In the genomic region with DNA sequence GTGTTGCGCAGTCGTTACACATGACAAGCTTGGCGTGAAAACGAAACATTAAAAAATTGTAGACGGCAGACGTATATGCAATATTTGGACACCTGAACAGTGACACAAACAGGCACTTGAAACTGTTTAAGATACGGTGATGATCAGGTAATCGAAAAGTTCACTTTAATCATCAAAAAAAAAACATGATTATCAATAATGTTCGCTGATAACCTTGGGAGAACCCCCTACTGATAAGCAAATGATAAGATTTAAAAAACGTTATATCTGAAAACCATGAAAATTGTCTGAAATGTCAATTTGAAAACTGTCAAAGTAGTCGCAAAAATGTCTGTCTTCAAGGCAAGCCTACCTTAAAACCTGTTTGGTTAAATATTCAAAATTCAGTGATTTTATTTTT, we compare ENCODE assay signal across 6 worm cellular contexts.
TF ChIP-seq lines count a peak whose summit lies in the region.

No protein-coding gene starts in this region.

TF ChIP-seq in whole organism, L1 larva, 84 proteins besides CTCF, POLR2A, EP300 and RAD21:
- no peak for TF ChIP-seq efl-1 (optimal IDR thresholded peaks at IDR 0.05; lab: Kevin White, UChicago)
- TF ChIP-seq efl-1 (GFP tag; optimal IDR thresholded peaks at IDR 0.05 in 1 of 2; lab: Kevin White, UChicago), result no peak
- TF ChIP-seq ztf-4 (tag; optimal IDR thresholded peaks at IDR 0.05; lab: Kevin White, UChicago), result no peak
- no peak for TF ChIP-seq dpl-1 (GFP tag; optimal IDR thresholded peaks at IDR 0.05; lab: Kevin White, UChicago)
- no peak for TF ChIP-seq mef-2 (tag; optimal IDR thresholded peaks at IDR 0.05; lab: Kevin White, UChicago)
- peak; percentile 5 for TF ChIP-seq elt-2 (tag; optimal IDR thresholded peaks at IDR 0.05; lab: Kevin White, UChicago)
- no peak for TF ChIP-seq ama-1 (optimal IDR thresholded peaks at IDR 0.05; lab: Kevin White, UChicago)
- TF ChIP-seq zip-4 (GFP tag; optimal IDR thresholded peaks at IDR 0.05; lab: Kevin White, UChicago), result no peak
- TF ChIP-seq snu-23 (GFP tag; optimal IDR thresholded peaks at IDR 0.05; lab: Kevin White, UChicago), result no peak
- no peak for TF ChIP-seq nhr-84 (tag; optimal IDR thresholded peaks at IDR 0.05; lab: Kevin White, UChicago)

TF ChIP-seq in whole organism, L2 larva, 48 proteins besides CTCF, POLR2A, EP300 and RAD21:
- TF ChIP-seq fos-1 (tag; optimal IDR thresholded peaks at IDR 0.05; lab: Kevin White, UChicago) (peak; percentile 52), ztf-11 (tag; optimal IDR thresholded peaks at IDR 0.05; lab: Kevin White, UChicago) (no peak)

TF ChIP-seq in whole organism, L3 larva, 47 proteins besides CTCF, POLR2A, EP300 and RAD21:
- no peak for TF ChIP-seq R02D3.7 (tag; optimal IDR thresholded peaks at IDR 0.05; lab: Kevin White, UChicago)
- no peak for TF ChIP-seq aly-2 (tag; optimal IDR thresholded peaks at IDR 0.05; lab: Kevin White, UChicago)
- peak; percentile 85 for TF ChIP-seq elt-2 (tag; optimal IDR thresholded peaks at IDR 0.05; lab: Kevin White, UChicago)
- TF ChIP-seq pqm-1 (tag; optimal IDR thresholded peaks at IDR 0.05; lab: Kevin White, UChicago), result peak; percentile 19
- no peak for TF ChIP-seq sea-2 (GFP tag; optimal IDR thresholded peaks at IDR 0.05; lab: Kevin White, UChicago)
- TF ChIP-seq elt-3 (tag; optimal IDR thresholded peaks at IDR 0.05; lab: Kevin White, UChicago), result peak in 1 of 3 experiments; percentile 83
- TF ChIP-seq nhr-25 (tag; optimal IDR thresholded peaks at IDR 0.05; lab: Kevin White, UChicago), result peak; percentile 44

TF ChIP-seq in whole organism, L4 larva, 104 proteins besides CTCF, POLR2A, EP300 and RAD21 (continues in another document):
- TF ChIP-seq tag-97 (GFP tag; IDR thresholded peaks at IDR 0.05; lab: Robert Waterston, UW), result no peak
- no peak for TF ChIP-seq lim-7 (GFP tag; IDR thresholded peaks at IDR 0.05; lab: Robert Waterston, UW)
- peak; percentile 83 for TF ChIP-seq dve-1 (tag; optimal IDR thresholded peaks at IDR 0.05; lab: Kevin White, UChicago; ENCODE audit: insufficient read depth)
- peak; percentile 65 for TF ChIP-seq php-3 (GFP tag; IDR thresholded peaks at IDR 0.05; lab: Robert Waterston, UW)
- no peak for TF ChIP-seq fkh-10 (GFP tag; optimal IDR thresholded peaks at IDR 0.05; lab: Kevin White, UChicago)
- TF ChIP-seq nhr-111 (GFP tag; optimal IDR thresholded peaks at IDR 0.05; lab: Kevin White, UChicago), result no peak
- TF ChIP-seq nhr-41 (GFP tag; IDR thresholded peaks at IDR 0.05; lab: Robert Waterston, UW), result peak; percentile 93
- TF ChIP-seq Y75B8A.6 (GFP tag; IDR thresholded peaks at IDR 0.05; lab: Robert Waterston, UW), result no peak
- TF ChIP-seq pqm-1 (tag; optimal IDR thresholded peaks at IDR 0.05; lab: Kevin White, UChicago), result peak; percentile 80
- no peak for TF ChIP-seq egl-27 (tag; optimal IDR thresholded peaks at IDR 0.05; lab: Kevin White, UChicago)
- no peak for TF ChIP-seq aha-1 (tag; lab: Kevin White, UChicago)
- TF ChIP-seq lir-3 (tag; optimal IDR thresholded peaks at IDR 0.05; lab: Kevin White, UChicago), result no peak
- TF ChIP-seq R02D3.7 (tag; optimal IDR thresholded peaks at IDR 0.05; lab: Kevin White, UChicago), result no peak
- TF ChIP-seq daf-16 (GFP tag; optimal IDR thresholded peaks at IDR 0.05; lab: Kevin White, UChicago), result no peak
- peak; percentile 67 for TF ChIP-seq daf-16 (tag; optimal IDR thresholded peaks at IDR 0.05; lab: Kevin White, UChicago)
- peak; percentile 38 for TF ChIP-seq nhr-48 (tag; optimal IDR thresholded peaks at IDR 0.05; lab: Kevin White, UChicago)
- no peak for TF ChIP-seq arid-1 (GFP tag; conservative IDR thresholded peaks at IDR 0.05; lab: Robert Waterston, UW)
- peak; percentile 50 for TF ChIP-seq ztf-7 (tag; optimal IDR thresholded peaks at IDR 0.05; lab: Kevin White, UChicago)
- peak in 1 of 2 experiments; percentile 17 for TF ChIP-seq lsy-2 (tag; optimal IDR thresholded peaks at IDR 0.05; lab: Kevin White, UChicago)
- no peak for TF ChIP-seq skn-1 (tag; optimal IDR thresholded peaks at IDR 0.05; lab: Kevin White, UChicago)
- TF ChIP-seq T20F7.1 (GFP tag; optimal IDR thresholded peaks at IDR 0.05; lab: Kevin White, UChicago), result peak; percentile 47
- TF ChIP-seq mep-1 (tag; optimal IDR thresholded peaks at IDR 0.05; lab: Kevin White, UChicago), result no peak
- TF ChIP-seq zfp-3 (GFP tag; conservative IDR thresholded peaks at IDR 0.05; lab: Robert Waterston, UW), result no peak
- TF ChIP-seq hlh-30 (tag; optimal IDR thresholded peaks at IDR 0.05; lab: Kevin White, UChicago; ENCODE audit: insufficient read depth), result peak; percentile 45

TF ChIP-seq in whole organism, late embryonic, 69 proteins besides CTCF, POLR2A, EP300 and RAD21:
- TF ChIP-seq unc-55 (GFP tag; optimal IDR thresholded peaks at IDR 0.05; lab: Kevin White, UChicago) (no peak), ceh-2 (tag; optimal IDR thresholded peaks at IDR 0.05; lab: Kevin White, UChicago) (no peak), elt-2 (tag; optimal IDR thresholded peaks at IDR 0.05; lab: Kevin White, UChicago) (peak; percentile 96), pqm-1 (tag; optimal IDR thresholded peaks at IDR 0.05; lab: Kevin White, UChicago) (no peak), unc-42 (tag; optimal IDR thresholded peaks at IDR 0.05; lab: Kevin White, UChicago) (no peak), npax-4 (tag; optimal IDR thresholded peaks at IDR 0.05; lab: Kevin White, UChicago) (no peak), ref-2 (tag; optimal IDR thresholded peaks at IDR 0.05; lab: Kevin White, UChicago) (no peak), K02D7.2 (tag; optimal IDR thresholded peaks at IDR 0.05; lab: Kevin White, UChicago) (no peak)

TF ChIP-seq in whole organism, young adult, 124 proteins besides CTCF, POLR2A, EP300 and RAD21:
- no peak for TF ChIP-seq nfya-1 (tag; optimal IDR thresholded peaks at IDR 0.05; lab: Kevin White, UChicago; ENCODE audit: borderline replicate concordance, insufficient read depth)
- peak; percentile 10 for TF ChIP-seq lin-54 (GFP tag; optimal IDR thresholded peaks at IDR 0.05; lab: Kevin White, UChicago)
- TF ChIP-seq nhr-90 (tag; optimal IDR thresholded peaks at IDR 0.05; lab: Kevin White, UChicago), result no peak
- no peak for TF ChIP-seq hmg-20 (GFP tag; IDR thresholded peaks at IDR 0.05; lab: Robert Waterston, UW)
- no peak for TF ChIP-seq pha-4 (tag; optimal IDR thresholded peaks at IDR 0.05; lab: Kevin White, UChicago)
- TF ChIP-seq nhr-80 (tag; optimal IDR thresholded peaks at IDR 0.05; lab: Kevin White, UChicago), result peak; percentile 93
- peak; percentile 19 for TF ChIP-seq lin-40 (tag; optimal IDR thresholded peaks at IDR 0.05; lab: Kevin White, UChicago)
- TF ChIP-seq Y67H2A.10 (GFP tag; conservative IDR thresholded peaks at IDR 0.05; lab: Robert Waterston, UW), result no peak
- TF ChIP-seq C17E4.6 (GFP tag; IDR thresholded peaks at IDR 0.05; lab: Robert Waterston, UW), result no peak
- no peak for TF ChIP-seq F33H1.4 (GFP tag; IDR thresholded peaks at IDR 0.05; lab: Robert Waterston, UW)
- TF ChIP-seq B0336.3 (GFP tag; IDR thresholded peaks at IDR 0.05; lab: Robert Waterston, UW), result no peak
- no peak for TF ChIP-seq ztf-3 (GFP tag; optimal IDR thresholded peaks at IDR 0.05; lab: Kevin White, UChicago)
- TF ChIP-seq fkh-3 (tag; optimal IDR thresholded peaks at IDR 0.05; lab: Kevin White, UChicago), result no peak
- TF ChIP-seq unc-62 (GFP tag; optimal IDR thresholded peaks at IDR 0.05; lab: Kevin White, UChicago), result peak; percentile 69
- TF ChIP-seq egl-18 (GFP tag; IDR thresholded peaks at IDR 0.05; lab: Robert Waterston, UW), result no peak
- no peak for TF ChIP-seq F57A8.1 (GFP tag; optimal IDR thresholded peaks at IDR 0.05; lab: Kevin White, UChicago)
- no peak for TF ChIP-seq ztf-18 (tag; optimal IDR thresholded peaks at IDR 0.05; lab: Kevin White, UChicago)
- TF ChIP-seq athp-1 (tag; optimal IDR thresholded peaks at IDR 0.05; lab: Kevin White, UChicago), result no peak
- TF ChIP-seq F57C9.4 (tag; optimal IDR thresholded peaks at IDR 0.05; lab: Kevin White, UChicago), result no peak
- peak; percentile 47; the same call in 1 of the 2 replicates for TF ChIP-seq dox-1 (GFP tag; IDR thresholded peaks at IDR 0.05; lab: Robert Waterston, UW)
- no peak for TF ChIP-seq him-1 (tag; optimal IDR thresholded peaks at IDR 0.05; lab: Kevin White, UChicago)
- TF ChIP-seq B0035.1 (tag; optimal IDR thresholded peaks at IDR 0.05; lab: Kevin White, UChicago), result no peak
- no peak for TF ChIP-seq hsf-1 (GFP tag; IDR thresholded peaks at IDR 0.05; lab: Robert Waterston, UW)
- TF ChIP-seq atf-7 (tag; optimal IDR thresholded peaks at IDR 0.05; lab: Kevin White, UChicago), result peak; percentile 19
- no peak for TF ChIP-seq ceh-79 (tag; optimal IDR thresholded peaks at IDR 0.05; lab: Kevin White, UChicago)
- TF ChIP-seq snpc-4 (GFP tag; optimal IDR thresholded peaks at IDR 0.05; lab: Kevin White, UChicago), result no peak
- no peak for TF ChIP-seq snpc-4 (tag; optimal IDR thresholded peaks at IDR 0.05; lab: Kevin White, UChicago)
- TF ChIP-seq nhr-120 (GFP tag; IDR thresholded peaks at IDR 0.05; lab: Robert Waterston, UW), result no peak
- TF ChIP-seq sea-2 (GFP tag; IDR thresholded peaks at IDR 0.05; lab: Robert Waterston, UW), result no peak
- no peak for TF ChIP-seq ceh-100 (GFP tag; IDR thresholded peaks at IDR 0.05; lab: Robert Waterston, UW)
- no peak for TF ChIP-seq zim-3 (tag; optimal IDR thresholded peaks at IDR 0.05; lab: Kevin White, UChicago)
- no peak for TF ChIP-seq D2030.7 (GFP tag; IDR thresholded peaks at IDR 0.05; lab: Robert Waterston, UW)
- no peak for TF ChIP-seq bed-1 (GFP tag; IDR thresholded peaks at IDR 0.05; lab: Robert Waterston, UW)
- TF ChIP-seq hrde-1 (tag; optimal IDR thresholded peaks at IDR 0.05; lab: Kevin White, UChicago; ENCODE audit: borderline replicate concordance), result no peak
- TF ChIP-seq tbp1 (GFP tag; optimal IDR thresholded peaks at IDR 0.05; lab: Kevin White, UChicago), result no peak
- no peak for TF ChIP-seq Y79H2A.3 (GFP tag; conservative IDR thresholded peaks at IDR 0.05; lab: Robert Waterston, UW)
- TF ChIP-seq attf-5 (GFP tag; optimal IDR thresholded peaks at IDR 0.05; lab: Kevin White, UChicago), result no peak
- no peak for TF ChIP-seq F10E7.11 (tag; optimal IDR thresholded peaks at IDR 0.05; lab: Kevin White, UChicago)
TF ChIP-seq in whole organism, young adult: peak in this region for 6.
